Fruit fly (Drosophila melanogaster) Kc167 (cell line): ENCODE data around the gene Eo.

Experiments
- Myc ChIP-seq: fragments of >200 bp; optimal IDR thresholded peaks from 2 replicates; lab custom pipeline; 2017; ENCODE audit warnings: missing external identifiers
- Sin3A ChIP-seq: fragments of >200 bp; optimal IDR thresholded peaks from 2 replicates; lab custom pipeline; 2018; ENCODE audit warnings: missing external identifiers
- h ChIP-seq: fragments of >200 bp; optimal IDR thresholded peaks from 3 replicates; lab custom pipeline; 2018; ENCODE audit warnings: missing external identifiers
- insv ChIP-seq: fragments of >200 bp; optimal IDR thresholded peaks from 3 replicates; lab custom pipeline; 2018; ENCODE audit warnings: missing external identifiers
- psq ChIP-seq: fragments of >200 bp; optimal IDR thresholded peaks from 2 replicates; lab custom pipeline; 2017; ENCODE audit warnings: missing external identifiers
- ttk ChIP-seq: sonication (Bioruptor generic); optimal IDR thresholded peaks from 2 replicates; lab custom pipeline; 2017; ENCODE audit warnings: missing external identifiers

Eo gene

DNA sequence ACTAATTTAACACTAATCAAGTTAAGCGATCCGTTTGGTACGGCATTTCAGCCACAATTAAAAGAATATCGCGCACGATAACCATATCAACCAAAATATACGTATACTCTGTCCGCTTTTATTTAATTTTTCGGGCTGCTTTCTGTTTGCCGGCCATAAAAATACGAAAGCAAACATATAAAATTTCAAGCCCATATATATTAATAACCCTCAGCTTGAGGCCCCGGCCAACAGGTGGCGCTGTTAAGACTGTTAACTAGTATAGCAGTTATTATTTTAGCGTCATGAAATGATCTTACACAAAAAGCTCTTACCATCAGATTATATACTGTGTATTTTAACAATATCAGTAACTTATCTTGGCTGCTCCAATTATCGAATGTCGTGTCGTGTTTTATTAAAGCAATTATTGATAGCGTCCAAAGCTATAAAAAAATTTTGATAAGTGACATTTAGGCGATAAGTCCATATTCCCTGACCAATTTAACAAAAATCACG is at the start of gene Eo:
Gene Eo, minus strand, starts transcription at position 51 of the 498 bp plus-strand sequence.
- TF ChIP-seq h (lab: Kevin White, UChicago) (no peak), psq (no peak), Sin3A (lab: Kevin White, UChicago) (no peak), insv (lab: Kevin White, UChicago) (no peak), ttk (lab: Kevin White, UChicago) (no peak), Myc (lab: Kevin White, UChicago) (no peak)

DNA sequence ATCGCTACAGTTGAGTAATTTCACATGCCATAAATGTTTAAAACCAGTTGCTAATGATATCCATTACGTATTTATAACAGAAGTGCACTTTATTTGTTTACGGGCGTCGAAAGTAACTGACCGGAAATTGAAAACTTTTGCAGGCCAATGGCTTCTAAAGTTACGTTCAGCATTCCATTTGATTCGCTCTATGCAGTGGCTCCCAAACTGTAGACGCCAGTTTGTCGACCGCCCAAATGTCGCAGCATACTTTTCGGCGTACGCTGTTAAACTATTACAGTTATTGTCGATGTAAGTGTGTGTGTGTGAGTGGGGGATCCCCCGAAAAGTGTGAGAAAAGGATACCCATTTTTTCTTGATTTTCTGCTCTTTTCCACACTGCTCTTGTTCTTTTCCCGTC is 42.3 kb upstream of the Eo start:
- no peak for TF ChIP-seq ttk (lab: Kevin White, UChicago)

dm6 chrX:14955050-14955783 is 36.6 kb upstream of the Eo start, which contains the start of the genes CG9030 and eag:
CG9030 (minus strand) TSS chrX:14955100.
eag (plus strand) TSS chrX:14955477.
- no peak for TF ChIP-seq Myc (lab: Kevin White, UChicago)
- no peak for TF ChIP-seq h (lab: Kevin White, UChicago)
- TF ChIP-seq insv (lab: Kevin White, UChicago), result no peak
- TF ChIP-seq Sin3A (lab: Kevin White, UChicago), result no peak

- TF ChIP-seq psq (no peak), h (lab: Kevin White, UChicago) (no peak), ttk (lab: Kevin White, UChicago) (no peak), Myc (lab: Kevin White, UChicago) (no peak), Sin3A (lab: Kevin White, UChicago) (no peak), insv (lab: Kevin White, UChicago) (no peak)
Measured at dm6 chrX:14953896-14954295, 35.3 kb upstream of the Eo start.

DNA sequence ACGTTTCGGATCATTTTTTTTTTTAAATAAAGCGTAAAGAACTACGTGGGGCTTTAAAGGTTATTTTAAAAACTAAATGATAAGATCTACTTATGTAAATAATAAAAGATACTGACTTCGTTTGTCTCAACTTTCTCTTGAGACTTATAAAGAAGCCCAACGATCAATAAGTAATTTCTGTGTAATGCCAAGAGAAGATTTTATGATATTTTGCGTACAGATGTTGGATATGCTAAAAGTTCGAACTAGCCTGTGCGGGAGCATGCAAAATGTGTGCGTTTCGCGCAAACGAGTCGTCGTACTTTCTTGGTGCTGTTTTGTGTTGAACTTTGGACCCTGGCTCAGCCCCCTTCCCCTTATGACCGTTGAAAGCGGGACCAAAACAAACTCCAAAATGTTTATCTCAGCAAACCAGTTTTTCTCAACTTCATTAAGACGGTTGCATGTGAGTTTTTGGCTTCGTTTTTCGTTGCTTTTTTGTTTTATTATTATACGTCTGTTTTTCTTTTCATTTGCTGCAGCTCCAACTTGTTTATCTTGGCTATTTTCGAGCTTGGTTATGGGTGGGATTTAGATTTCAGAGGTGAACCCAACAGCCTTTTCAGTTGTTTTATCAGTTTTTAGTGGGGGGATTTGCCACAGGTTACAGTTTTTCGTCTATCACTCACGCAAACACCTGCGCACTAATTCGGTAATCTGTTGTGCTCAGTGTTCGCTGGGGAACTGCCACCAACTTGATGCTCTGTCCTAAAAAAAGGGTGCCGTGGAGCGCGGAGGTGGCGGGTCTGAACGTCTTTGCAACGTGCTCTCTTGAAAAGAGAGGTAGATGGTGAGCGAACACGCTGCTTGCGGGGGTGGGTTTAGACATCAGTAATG is 34.5 kb upstream of the Eo start, which contains the start of gene pdgy:
Gene pdgy, minus strand, starts transcription at position 688 of the 876 bp plus-strand sequence.
- TF ChIP-seq Myc (lab: Kevin White, UChicago), result no peak

DNA sequence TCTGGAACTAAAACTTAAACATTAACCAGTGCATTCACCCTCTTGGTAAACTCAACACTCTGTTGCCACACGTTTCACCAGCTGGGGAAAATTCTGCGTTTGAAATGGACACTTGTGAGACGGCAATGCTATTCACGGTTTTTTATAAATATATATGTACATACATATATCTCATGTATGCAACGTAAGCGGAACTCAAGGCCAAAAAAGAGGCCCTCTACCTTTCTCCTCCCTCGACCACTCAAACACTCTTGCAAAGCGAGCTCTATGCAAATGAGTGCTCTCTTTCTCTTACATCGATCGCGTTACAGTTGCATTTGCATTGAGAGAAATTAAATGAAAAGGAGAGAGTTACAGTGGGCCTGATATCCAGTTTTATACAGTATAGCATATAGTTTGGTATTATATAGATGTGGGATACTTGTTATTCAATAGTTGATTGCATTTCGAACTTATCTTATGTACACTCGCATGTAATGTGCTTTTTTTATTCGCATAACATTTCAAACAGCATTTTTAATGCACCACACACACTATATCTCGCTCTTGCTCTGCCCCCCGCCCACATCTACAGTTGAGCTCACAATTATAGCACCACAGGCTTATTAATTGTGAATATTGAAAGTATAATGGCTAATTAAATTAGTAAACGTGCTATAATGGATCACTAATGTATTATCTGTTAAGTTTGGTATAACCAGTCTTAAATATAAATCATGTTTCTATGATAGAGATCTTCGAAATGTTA is 33.7 kb upstream of the Eo start:
- no peak for TF ChIP-seq psq
- no peak for TF ChIP-seq Myc (lab: Kevin White, UChicago)
- TF ChIP-seq h (lab: Kevin White, UChicago), result no peak
- no peak for TF ChIP-seq insv (lab: Kevin White, UChicago)
- TF ChIP-seq Sin3A (lab: Kevin White, UChicago), result no peak
- TF ChIP-seq ttk (lab: Kevin White, UChicago), result no peak

DNA sequence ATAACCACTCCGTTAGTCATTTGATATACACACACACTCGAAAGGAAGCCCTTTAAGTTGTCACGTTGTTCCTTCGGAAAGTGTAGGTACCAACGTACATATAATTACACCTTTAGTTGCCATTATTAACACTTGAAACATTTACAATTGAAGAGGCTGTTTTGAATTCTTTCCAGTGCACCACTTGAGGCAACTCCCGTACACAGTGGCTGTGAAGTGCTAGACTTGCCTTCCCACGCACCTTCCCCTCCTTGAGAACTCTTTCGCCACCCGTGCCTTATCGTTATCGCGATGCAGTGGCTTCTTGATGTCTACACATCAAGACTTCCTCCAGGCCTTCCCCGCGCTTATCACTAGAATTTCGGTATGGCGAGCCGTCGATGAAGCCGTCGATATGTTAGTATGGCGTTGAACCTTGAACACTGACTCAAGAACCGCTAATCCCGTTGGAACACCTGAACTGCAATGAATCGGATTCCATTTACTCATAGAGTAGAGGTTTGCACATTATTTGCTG is 32.8 kb upstream of the Eo start:
- no peak for TF ChIP-seq Myc (lab: Kevin White, UChicago)
- no peak for TF ChIP-seq h (lab: Kevin White, UChicago)
- no peak for TF ChIP-seq insv (lab: Kevin White, UChicago)
- no peak for TF ChIP-seq psq
- no peak for TF ChIP-seq Sin3A (lab: Kevin White, UChicago)
- TF ChIP-seq ttk (lab: Kevin White, UChicago), result no peak

dm6 chrX:14950273-14951272 is 32.0 kb upstream of the Eo start:
- TF ChIP-seq Sin3A (lab: Kevin White, UChicago) (no peak), ttk (lab: Kevin White, UChicago) (no peak), psq (no peak), insv (lab: Kevin White, UChicago) (no peak), h (lab: Kevin White, UChicago) (no peak), Myc (lab: Kevin White, UChicago) (no peak)

DNA sequence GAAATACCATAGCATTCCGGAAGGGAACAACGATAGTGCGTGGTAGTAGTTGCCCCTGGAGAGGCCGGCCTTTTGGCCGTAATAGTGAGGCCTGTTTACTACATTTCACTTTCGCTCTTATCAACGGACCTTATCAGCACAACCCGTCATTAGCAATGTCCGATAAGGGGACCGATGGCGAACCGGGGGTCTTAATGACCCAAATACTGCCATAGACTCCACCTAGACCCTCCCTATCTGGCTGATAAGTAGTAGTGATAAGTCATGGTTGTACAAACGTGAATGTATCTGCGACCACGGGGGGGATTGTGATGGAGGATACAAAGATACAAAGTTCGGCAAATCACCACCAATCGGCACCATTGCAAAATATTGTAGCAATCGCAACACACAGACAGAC is 30.6 kb upstream of the Eo start:
- no peak for TF ChIP-seq Sin3A (lab: Kevin White, UChicago)
- no peak for TF ChIP-seq ttk (lab: Kevin White, UChicago)
- TF ChIP-seq Myc (lab: Kevin White, UChicago), result no peak
- no peak for TF ChIP-seq insv (lab: Kevin White, UChicago)
- no peak for TF ChIP-seq psq
- no peak for TF ChIP-seq h (lab: Kevin White, UChicago)

dm6 chrX:14947399-14947798 is 28.8 kb upstream of the Eo start:
- TF ChIP-seq Sin3A (lab: Kevin White, UChicago), result no peak
- no peak for TF ChIP-seq insv (lab: Kevin White, UChicago)
- no peak for TF ChIP-seq psq
- TF ChIP-seq Myc (lab: Kevin White, UChicago), result no peak
- no peak for TF ChIP-seq ttk (lab: Kevin White, UChicago)
- no peak for TF ChIP-seq h (lab: Kevin White, UChicago)
